Worm (Caenorhabditis elegans): ENCODE measurements around the gene vps-15.

vps-15 gene

ce11 chrII:11893323-11893722 lies 22.3 kb downstream of the vps-15 start, which contains the start of gene ZK930.2:
Gene ZK930.2 (minus strand): TSS chrII:11893423.
- TF ChIP-seq pes-1 (GFP tag; IDR thresholded peaks at IDR 0.05) = no peak
- no peak for TF ChIP-seq ceh-36 (tag; optimal IDR thresholded peaks at IDR 0.05)
- no peak for TF ChIP-seq hmbx-1 (tag; optimal IDR thresholded peaks at IDR 0.05)
- TF ChIP-seq aly-1 (tag; optimal IDR thresholded peaks at IDR 0.05) = no peak
- TF ChIP-seq ets-7 (tag; optimal IDR thresholded peaks at IDR 0.05) = no peak
- TF ChIP-seq hnd-1 (tag; optimal IDR thresholded peaks at IDR 0.05) = no peak
- no peak for TF ChIP-seq tbx-37 (GFP tag; conservative IDR thresholded peaks at IDR 0.05)
- no peak for TF ChIP-seq tra-4 (tag; optimal IDR thresholded peaks at IDR 0.05)
- no peak for TF ChIP-seq flt-1 (GFP tag; IDR thresholded peaks at IDR 0.05)
- no peak for TF ChIP-seq sea-1 (GFP tag; conservative IDR thresholded peaks at IDR 0.05)
- TF ChIP-seq ama-1 (optimal IDR thresholded peaks at IDR 0.05) = no peak

- TF ChIP-seq hnd-1 (tag; optimal IDR thresholded peaks at IDR 0.05) (no peak), hmg-4 (GFP tag; optimal IDR thresholded peaks at IDR 0.05) (peak; percentile 78), sea-1 (GFP tag; conservative IDR thresholded peaks at IDR 0.05) (0 out of 2 replicates have a peak, but pooled peaks have one; percentile 25), pes-1 (GFP tag; IDR thresholded peaks at IDR 0.05) (peak; percentile 45; the same call in 1 of the 2 replicates), tbx-37 (GFP tag; conservative IDR thresholded peaks at IDR 0.05) (0 out of 2 replicates have a peak, but pooled peaks have one; percentile 14), aly-1 (tag; optimal IDR thresholded peaks at IDR 0.05) (no peak)
These were observed 25.1 kb downstream of the vps-15 start for ce11 chrII:11890596-11890995.

- TF ChIP-seq hmbx-1 (tag; optimal IDR thresholded peaks at IDR 0.05) (no peak), sea-1 (GFP tag; conservative IDR thresholded peaks at IDR 0.05) (0 out of 2 replicates have a peak, but pooled peaks have one; percentile 32), aly-1 (tag; optimal IDR thresholded peaks at IDR 0.05) (peak; percentile 47), ceh-13 (GFP tag; optimal IDR thresholded peaks at IDR 0.05) (no peak), ets-7 (tag; optimal IDR thresholded peaks at IDR 0.05) (no peak), ceh-36 (tag; optimal IDR thresholded peaks at IDR 0.05) (no peak), B0310.2 (tag; optimal IDR thresholded peaks at IDR 0.05) (peak; percentile 43), tbx-11 (GFP tag; IDR thresholded peaks at IDR 0.05) (no peak), F13C5.2 (tag; optimal IDR thresholded peaks at IDR 0.05) (no peak), pes-1 (GFP tag; IDR thresholded peaks at IDR 0.05) (no peak), hnd-1 (tag; optimal IDR thresholded peaks at IDR 0.05) (no peak), tbx-37 (GFP tag; conservative IDR thresholded peaks at IDR 0.05) (no peak), ama-1 (optimal IDR thresholded peaks at IDR 0.05) (peak; percentile 93), flt-1 (GFP tag; IDR thresholded peaks at IDR 0.05) (no peak), hmg-4 (GFP tag; optimal IDR thresholded peaks at IDR 0.05) (peak; percentile 56), tra-4 (tag; optimal IDR thresholded peaks at IDR 0.05) (no peak)
These were observed 26.1 kb downstream of the vps-15 start for ce11 chrII:11889420-11890075.

ce11 chrII:11888150-11888549 lies 27.5 kb downstream of the vps-15 start:
- TF ChIP-seq ceh-36 (tag; optimal IDR thresholded peaks at IDR 0.05) (no peak), hmg-4 (GFP tag; optimal IDR thresholded peaks at IDR 0.05) (no peak), tbx-37 (GFP tag; conservative IDR thresholded peaks at IDR 0.05) (no peak), ama-1 (optimal IDR thresholded peaks at IDR 0.05) (no peak), scrt-1 (GFP tag; IDR thresholded peaks at IDR 0.05) (no peak), sea-1 (GFP tag; conservative IDR thresholded peaks at IDR 0.05) (no peak), hnd-1 (tag; optimal IDR thresholded peaks at IDR 0.05) (no peak), tra-4 (tag; optimal IDR thresholded peaks at IDR 0.05) (no peak), aly-1 (tag; optimal IDR thresholded peaks at IDR 0.05) (no peak), ceh-13 (GFP tag; optimal IDR thresholded peaks at IDR 0.05) (no peak), ets-7 (tag; optimal IDR thresholded peaks at IDR 0.05) (no peak), pes-1 (GFP tag; IDR thresholded peaks at IDR 0.05) (no peak), hmbx-1 (tag; optimal IDR thresholded peaks at IDR 0.05) (no peak), tbx-11 (GFP tag; IDR thresholded peaks at IDR 0.05) (no peak), flt-1 (GFP tag; IDR thresholded peaks at IDR 0.05) (no peak), F13C5.2 (tag; optimal IDR thresholded peaks at IDR 0.05) (no peak), B0310.2 (tag; optimal IDR thresholded peaks at IDR 0.05) (no peak)

- TF ChIP-seq tbx-37 (GFP tag; conservative IDR thresholded peaks at IDR 0.05) = no peak
- TF ChIP-seq ceh-36 (tag; optimal IDR thresholded peaks at IDR 0.05) = peak; percentile 48
These were observed 27.9 kb downstream of the vps-15 start for ce11 chrII:11887724-11888123.

- TF ChIP-seq hmg-4 (GFP tag; optimal IDR thresholded peaks at IDR 0.05) (no peak), B0310.2 (tag; optimal IDR thresholded peaks at IDR 0.05) (no peak), hnd-1 (tag; optimal IDR thresholded peaks at IDR 0.05) (no peak), tbx-37 (GFP tag; conservative IDR thresholded peaks at IDR 0.05) (no peak), ceh-13 (GFP tag; optimal IDR thresholded peaks at IDR 0.05) (no peak), sea-1 (GFP tag; conservative IDR thresholded peaks at IDR 0.05) (no peak), tbx-11 (GFP tag; IDR thresholded peaks at IDR 0.05) (no peak), ets-7 (tag; optimal IDR thresholded peaks at IDR 0.05) (no peak), hmbx-1 (tag; optimal IDR thresholded peaks at IDR 0.05) (no peak), tra-4 (tag; optimal IDR thresholded peaks at IDR 0.05) (no peak), ama-1 (optimal IDR thresholded peaks at IDR 0.05) (no peak), ceh-36 (tag; optimal IDR thresholded peaks at IDR 0.05) (no peak), aly-1 (tag; optimal IDR thresholded peaks at IDR 0.05) (no peak), scrt-1 (GFP tag; IDR thresholded peaks at IDR 0.05) (no peak), pes-1 (GFP tag; IDR thresholded peaks at IDR 0.05) (no peak), F13C5.2 (tag; optimal IDR thresholded peaks at IDR 0.05) (no peak), flt-1 (GFP tag; IDR thresholded peaks at IDR 0.05) (no peak)
These were observed 32.0 kb downstream of the vps-15 start, which contains the start of gene ZK930.6 for ce11 chrII:11883648-11884047. Gene ZK930.6 (plus strand): TSS chrII:11883948.
